Fruit fly (Drosophila melanogaster) whole organism, prepupa: ENCODE results near the gene Lmpt.

ENCODE experiments used
- Eip75B ChIP-seq: fragments of 200-800 bp; sonication (Bioruptor generic); optimal IDR thresholded peaks from 3 replicates; lab custom pipeline; 2016; ENCODE audit warnings: missing biosample characterization, missing genetic modification characterization
- Gug ChIP-seq: fragments of 200-800 bp; sonication (Bioruptor generic); IDR thresholded peaks from 2 replicates; pipeline ENCODE4 v1.3.6; 2022; ENCODE audit warnings: missing biosample characterization, missing genetic modification characterization
- Met ChIP-seq: fragments of 200-800 bp; sonication (Bioruptor generic); optimal IDR thresholded peaks from 3 replicates; lab custom pipeline; 2016; ENCODE audit warnings: missing biosample characterization, missing genetic modification characterization
- Smox ChIP-seq: fragments of 200-800 bp; sonication (Bioruptor generic); optimal IDR thresholded peaks from 3 replicates; lab custom pipeline; 2016; ENCODE audit warnings: missing biosample characterization, missing genetic modification characterization

DNA sequence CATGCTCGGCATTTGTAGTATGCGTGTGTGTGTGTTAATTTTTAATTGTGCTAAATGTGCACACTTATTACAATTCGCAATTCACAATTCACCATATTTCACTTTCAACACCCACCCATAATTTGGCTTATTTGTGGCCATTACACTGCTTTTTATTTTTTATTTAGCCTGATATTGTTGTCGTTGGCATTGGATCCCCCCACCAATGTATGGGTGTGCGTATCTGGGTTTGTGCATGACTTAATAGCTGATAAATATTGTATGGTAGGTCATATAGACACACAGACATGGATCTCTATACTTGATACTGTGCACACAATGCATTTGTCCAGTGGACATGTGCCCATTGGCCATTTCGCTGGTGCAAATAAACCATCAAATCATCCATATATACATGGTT, 8.6 kb downstream of the Lmpt start:
- TF ChIP-seq Eip75B (no peak), Smox (GFP tag; lab: Kevin White, UChicago) (no peak), Met (no peak), Gug (no peak)
